Fruit fly (Drosophila melanogaster): ENCODE measurements around the gene CG10005.

Gene CG10005

DNA sequence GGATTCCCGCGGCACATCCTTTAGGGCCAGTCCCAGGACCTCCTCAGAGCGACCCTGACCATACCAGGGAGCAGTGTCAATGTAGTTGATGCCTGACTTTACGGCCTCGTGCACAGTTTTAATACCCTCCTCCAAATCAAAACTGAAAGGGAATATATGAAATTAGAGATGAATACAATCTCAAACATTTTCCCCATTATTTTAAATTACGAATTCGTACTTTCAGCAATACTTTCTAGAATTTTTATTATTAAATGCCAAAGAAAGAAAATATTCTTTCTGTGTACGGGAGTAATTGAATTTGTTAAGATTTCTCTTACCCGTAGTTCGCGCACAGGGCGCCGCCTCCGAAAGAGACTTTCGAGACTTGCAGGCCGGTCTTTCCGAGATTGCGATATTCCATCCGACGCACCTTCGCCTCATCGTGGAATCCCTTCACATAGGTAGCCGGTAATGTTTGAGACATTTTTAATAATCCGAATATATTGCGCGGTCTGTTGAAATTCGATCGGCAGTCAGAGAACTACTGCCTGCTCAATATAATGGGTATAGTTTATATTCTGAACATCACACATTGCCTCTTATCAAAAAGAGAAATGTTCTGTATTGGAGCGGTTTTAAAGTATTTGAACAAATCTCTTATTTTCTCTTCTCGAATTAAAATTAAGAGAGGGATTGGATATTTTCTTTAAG is 3.0 kb upstream of the CG10005 start, which contains the start of gene CG18547 (continued):
- TF ChIP-seq OdsH (GFP tag; optimal IDR thresholded peaks at IDR 0.05) (peak; percentile 48), Hr4 (GFP tag; optimal IDR thresholded peaks at IDR 0.05) (peak; percentile 26), esn (GFP tag; optimal IDR thresholded peaks at IDR 0.05) (peak; percentile 46), CG8119 (GFP tag; IDR thresholded peaks at IDR 0.05) (0 out of 3 replicates have a peak, but pooled peaks have one; percentile 40), vri (GFP tag; optimal IDR thresholded peaks at IDR 0.05) (peak; percentile 14), Ets21C (GFP tag; optimal IDR thresholded peaks at IDR 0.05) (peak; percentile 26), dsx (GFP tag; optimal IDR thresholded peaks at IDR 0.05; ENCODE audit: poor library complexity, severe bottlenecking) (peak; percentile 24), Gug (GFP tag; IDR thresholded peaks at IDR 0.05) (0 out of 2 replicates have a peak, but pooled peaks have one; percentile 20), spab (GFP tag; optimal IDR thresholded peaks at IDR 0.05) (no peak)

- TF ChIP-seq CG6163 (GFP tag; IDR thresholded peaks at IDR 0.05) (no peak), vri (GFP tag; optimal IDR thresholded peaks at IDR 0.05) (peak; percentile 5), CG11762 (GFP tag; optimal IDR thresholded peaks at IDR 0.05; ENCODE audit: insufficient read depth) (no peak), acj6 (GFP tag; optimal IDR thresholded peaks at IDR 0.05) (no peak), svp (GFP tag) (peak; percentile 92), CG8119 (GFP tag; IDR thresholded peaks at IDR 0.05) (no peak)
Observed at dm6 chr3R:11978278-11978677, 1.3 kb upstream of the CG10005 start.

DNA sequence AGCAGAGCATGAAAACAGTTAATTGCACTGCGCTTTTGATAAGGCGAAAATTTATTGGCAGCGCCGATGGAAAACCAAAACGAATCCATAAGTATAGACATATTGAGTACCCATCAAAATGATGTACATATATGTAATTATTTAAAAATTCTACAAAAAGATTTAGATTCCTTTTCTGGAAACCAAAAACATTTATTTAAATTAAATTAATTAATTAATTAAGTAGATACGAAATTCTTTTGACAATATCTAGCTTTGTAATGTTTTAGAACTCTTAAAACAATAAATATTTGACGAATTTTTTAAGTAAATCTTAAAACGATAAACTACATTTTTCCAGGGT is 310 bp upstream of the CG10005 start:
- TF ChIP-seq Sox14 (GFP tag; optimal IDR thresholded peaks at IDR 0.05), result no peak
- no peak for TF ChIP-seq Sox102F (GFP tag; optimal IDR thresholded peaks at IDR 0.05)
- peak; percentile 63; the same call in 2 of the 3 replicates for TF ChIP-seq CG8119 (GFP tag; IDR thresholded peaks at IDR 0.05)
- TF ChIP-seq acj6 (GFP tag; optimal IDR thresholded peaks at IDR 0.05), result peak; percentile 27
- no peak for TF ChIP-seq CG8632 (GFP tag; optimal IDR thresholded peaks at IDR 0.05)
- peak in 1 of 2 experiments; percentile 18 for TF ChIP-seq salr (GFP tag; optimal IDR thresholded peaks at IDR 0.05)
- no peak for TF ChIP-seq CG1621 (tag; optimal IDR thresholded peaks at IDR 0.05)
- no peak for TF ChIP-seq Hr38 (GFP tag; optimal IDR thresholded peaks at IDR 0.05)
- TF ChIP-seq CG9139 (GFP tag; optimal IDR thresholded peaks at IDR 0.05), result no peak
- no peak for TF ChIP-seq fd59A (GFP tag; optimal IDR thresholded peaks at IDR 0.05)
- TF ChIP-seq CG32006 (GFP tag; optimal IDR thresholded peaks at IDR 0.05), result peak; percentile 55
- TF ChIP-seq CG6276 (GFP tag; optimal IDR thresholded peaks at IDR 0.05), result peak; percentile 50
- TF ChIP-seq CG31627 (GFP tag; optimal IDR thresholded peaks at IDR 0.05), result no peak
- peak; percentile 27 for TF ChIP-seq Ets96B (tag; optimal IDR thresholded peaks at IDR 0.05)
- TF ChIP-seq OdsH (GFP tag; optimal IDR thresholded peaks at IDR 0.05), result peak; percentile 9
- TF ChIP-seq CG11294 (GFP tag; IDR thresholded peaks at IDR 0.05), result no peak
- TF ChIP-seq dsx (GFP tag; optimal IDR thresholded peaks at IDR 0.05; ENCODE audit: poor library complexity, severe bottlenecking), result no peak
- no peak for TF ChIP-seq Eip75B (GFP tag; optimal IDR thresholded peaks at IDR 0.05)
- no peak for TF ChIP-seq CG10631 (GFP tag; optimal IDR thresholded peaks at IDR 0.05)
- TF ChIP-seq lz (GFP tag; optimal IDR thresholded peaks at IDR 0.05), result no peak
- no peak for TF ChIP-seq CG7368 (GFP tag; optimal IDR thresholded peaks at IDR 0.05)
- peak; percentile 41 for TF ChIP-seq Hr4 (GFP tag; optimal IDR thresholded peaks at IDR 0.05)
- no peak for TF ChIP-seq eg (GFP tag; IDR thresholded peaks at IDR 0.05)
- no peak for TF ChIP-seq Eip93F (GFP tag; optimal IDR thresholded peaks at IDR 0.05)
- no peak for TF ChIP-seq ss (GFP tag; optimal IDR thresholded peaks at IDR 0.05)
- TF ChIP-seq CG3032 (tag; optimal IDR thresholded peaks at IDR 0.05), result no peak
- TF ChIP-seq Gug (GFP tag; IDR thresholded peaks at IDR 0.05), result no peak
- no peak for TF ChIP-seq CG6808 (GFP tag; optimal IDR thresholded peaks at IDR 0.05)
- TF ChIP-seq Ets21C (GFP tag; optimal IDR thresholded peaks at IDR 0.05), result no peak
- TF ChIP-seq spab (GFP tag; optimal IDR thresholded peaks at IDR 0.05), result no peak
- no peak for TF ChIP-seq Smox (GFP tag; optimal IDR thresholded peaks at IDR 0.05)
- no peak for TF ChIP-seq net (GFP tag; optimal IDR thresholded peaks at IDR 0.05)
- TF ChIP-seq Lpt (GFP tag; optimal IDR thresholded peaks at IDR 0.05), result no peak
- no peak for TF ChIP-seq CG11902 (GFP tag; optimal IDR thresholded peaks at IDR 0.05)
- TF ChIP-seq CG34406 (GFP tag; optimal IDR thresholded peaks at IDR 0.05), result peak; percentile 18
- TF ChIP-seq fkh (GFP tag; optimal IDR thresholded peaks at IDR 0.05), result no peak
- TF ChIP-seq Blimp-1 (GFP tag; optimal IDR thresholded peaks at IDR 0.05), result no peak
- TF ChIP-seq topi (GFP tag; optimal IDR thresholded peaks at IDR 0.05), result no peak
- TF ChIP-seq CG6163 (GFP tag; IDR thresholded peaks at IDR 0.05), result 0 out of 3 replicates have a peak, but pooled peaks have one; percentile 6
- no peak for TF ChIP-seq Hr39 (GFP tag; optimal IDR thresholded peaks at IDR 0.05)
- no peak for TF ChIP-seq Sox15 (GFP tag; optimal IDR thresholded peaks at IDR 0.05)
- TF ChIP-seq esn (GFP tag; optimal IDR thresholded peaks at IDR 0.05), result peak; percentile 34
